Fruit fly (Drosophila melanogaster) whole organism, embryonic: ENCODE measurements around the gene CG18508.
A peak's percentile ranks its signal among the peaks of the same experiment; 100 is the strongest.

Source experiments
- Awh ChIP-seq: fragments of 200-800 bp; sonication (Bioruptor generic); IDR thresholded peaks from 2 replicates; pipeline ENCODE4, ENCODE4 v1.3.6; 2022; ENCODE audit warnings: missing biosample characterization, missing genetic modification characterization
- BtbVII ChIP-seq: fragments of 200-800 bp; sonication (Bioruptor generic); optimal IDR thresholded peaks from 3 replicates; lab custom pipeline; 2017; ENCODE audit warnings: missing biosample characterization, mild to moderate bottlenecking, missing genetic modification characterization
- CG10565 ChIP-seq: fragments of 200-800 bp; sonication (Bioruptor generic); optimal IDR thresholded peaks from 3 replicates; lab custom pipeline; 2016; ENCODE audit warnings: missing biosample characterization, mild to moderate bottlenecking, missing genetic modification characterization
- CG11695 ChIP-seq: fragments of 200-800 bp; sonication (Bioruptor generic); IDR thresholded peaks from 3 replicates; pipeline ENCODE4 v1.3.6; 2022; ENCODE audit warnings: missing biosample characterization, missing genetic modification characterization
- CG12299 ChIP-seq: fragments of 200-800 bp; sonication (Bioruptor generic); optimal IDR thresholded peaks from 2 replicates; lab custom pipeline; 2018; ENCODE audit warnings: missing biosample characterization, mild to moderate bottlenecking, missing genetic modification characterization
- CG12391 ChIP-seq: fragments of 200-800 bp; sonication (Bioruptor generic); optimal IDR thresholded peaks from 3 replicates; lab custom pipeline; 2018; ENCODE audit warnings: missing biosample characterization, mild to moderate bottlenecking, missing genetic modification characterization, moderate library complexity
- CG12744 ChIP-seq: fragments of 200-800 bp; sonication (Bioruptor generic); optimal IDR thresholded peaks from 2 replicates; lab custom pipeline; 2016; ENCODE audit warnings: missing biosample characterization, missing genetic modification characterization
- CG15514 ChIP-seq: fragments of 200-800 bp; sonication (Bioruptor generic); optimal IDR thresholded peaks from 3 replicates; lab custom pipeline; 2017; ENCODE audit warnings: missing biosample characterization, missing genetic modification characterization, mild to moderate bottlenecking, moderate library complexity, missing genetic modification reagents
- CG17912 ChIP-seq: fragments of 200-800 bp; sonication (Bioruptor generic); optimal IDR thresholded peaks from 2 replicates; lab custom pipeline; 2018; ENCODE audit warnings: missing biosample characterization, mild to moderate bottlenecking, missing genetic modification characterization
- CG1792 ChIP-seq: fragments of 200-800 bp; sonication (Bioruptor generic); optimal IDR thresholded peaks from 2 replicates; lab custom pipeline; 2016; ENCODE audit warnings: missing biosample characterization, missing genetic modification characterization
- CG2875 ChIP-seq: fragments of 200-800 bp; sonication (Bioruptor generic); optimal IDR thresholded peaks from 2 replicates; lab custom pipeline; 2017; ENCODE audit warnings: missing biosample characterization, mild to moderate bottlenecking, missing genetic modification characterization, missing genetic modification reagents
- CG30403 ChIP-seq: fragments of 200-800 bp; sonication (Bioruptor generic); optimal IDR thresholded peaks from 3 replicates; lab custom pipeline; 2016; ENCODE audit warnings: missing biosample characterization, missing genetic modification characterization
- CG31441 ChIP-seq: fragments of 200-800 bp; sonication (Bioruptor generic); IDR thresholded peaks from 2 replicates; pipeline ENCODE4 v1.3.6; 2022; ENCODE audit warnings: missing biosample characterization, missing genetic modification characterization
- CG3726 ChIP-seq: fragments of 200-800 bp; sonication (Bioruptor generic); IDR thresholded peaks from 3 replicates; pipeline ENCODE4, ENCODE4 v1.3.6; 2022; ENCODE audit warnings: missing biosample characterization, missing genetic modification characterization
- CG3838 ChIP-seq: fragments of 200-800 bp; sonication (Bioruptor generic); optimal IDR thresholded peaks from 3 replicates; lab custom pipeline; 2016; ENCODE audit warnings: missing biosample characterization, missing genetic modification characterization
- CG3995 ChIP-seq: fragments of 200-800 bp; sonication (Bioruptor generic); optimal IDR thresholded peaks from 3 replicates; lab custom pipeline; 2016; ENCODE audit warnings: missing biosample characterization, missing genetic modification characterization
- CG4404 ChIP-seq: fragments of 200-800 bp; sonication (Bioruptor generic); IDR thresholded peaks from 2 replicates; pipeline ENCODE4 v1.3.6; 2022; ENCODE audit warnings: missing biosample characterization, missing genetic modification characterization
- CG5245 ChIP-seq: fragments of 200-800 bp; sonication (Bioruptor generic); optimal IDR thresholded peaks from 3 replicates; lab custom pipeline; 2016; ENCODE audit warnings: missing biosample characterization, missing genetic modification characterization
- CG6254 ChIP-seq: fragments of 200-800 bp; sonication (Bioruptor generic); optimal IDR thresholded peaks from 3 replicates; lab custom pipeline; 2017; ENCODE audit warnings: mild to moderate bottlenecking, missing biosample characterization, missing genetic modification reagents, missing genetic modification characterization
- CG6689 ChIP-seq: fragments of 200-800 bp; sonication (Bioruptor generic); IDR thresholded peaks from 2 replicates; pipeline ENCODE4 v1.3.6; 2022; ENCODE audit warnings: missing biosample characterization, missing genetic modification characterization
- CG7271 ChIP-seq: fragments of 200-800 bp; sonication (Bioruptor generic); optimal IDR thresholded peaks from 2 replicates; lab custom pipeline; 2018; ENCODE audit warnings: missing biosample characterization, mild to moderate bottlenecking, missing genetic modification characterization, moderate library complexity
- CG7372 ChIP-seq: fragments of 200-800 bp; sonication (Bioruptor generic); IDR thresholded peaks from 2 replicates; pipeline ENCODE4 v1.3.6; 2022; ENCODE audit warnings: missing biosample characterization, missing genetic modification characterization
- CG8281 ChIP-seq: fragments of 200-800 bp; sonication (Bioruptor generic); optimal IDR thresholded peaks from 2 replicates; lab custom pipeline; 2018; ENCODE audit warnings: missing biosample characterization, mild to moderate bottlenecking, missing genetic modification characterization, moderate library complexity
- CG8290 ChIP-seq, 3 experiments: fragments of 200-800 bp; sonication (Bioruptor generic); optimal IDR thresholded peaks; 2 replicates each; lab custom pipeline; 2016 to 2019; ENCODE audit warnings: missing biosample characterization in 3 of 3, missing genetic modification characterization in 3 of 3, mild to moderate bottlenecking in 2 of 3, moderate library complexity in 1 of 3
- CHES-1-like ChIP-seq: fragments of 200-800 bp; sonication (Bioruptor generic); optimal IDR thresholded peaks from 2 replicates; lab custom pipeline; 2016; ENCODE audit warnings: missing biosample characterization, missing genetic modification characterization
- Jarid2 ChIP-seq: fragments of 200-800 bp; sonication (Bioruptor generic); optimal IDR thresholded peaks from 3 replicates; lab custom pipeline; 2017; ENCODE audit warnings: mild to moderate bottlenecking, missing biosample characterization, missing genetic modification reagents, missing genetic modification characterization
- Max ChIP-seq: fragments of 200-800 bp; sonication (Bioruptor generic); optimal IDR thresholded peaks from 2 replicates; lab custom pipeline; 2016; ENCODE audit warnings: missing biosample characterization, mild to moderate bottlenecking, missing genetic modification characterization
- Side ChIP-seq: fragments of 200-800 bp; sonication (Bioruptor generic); optimal IDR thresholded peaks from 2 replicates; lab custom pipeline; 2016; ENCODE audit warnings: missing biosample characterization, missing genetic modification characterization
- YL-1 ChIP-seq: fragments of 200-800 bp; sonication (Bioruptor generic); optimal IDR thresholded peaks from 3 replicates; lab custom pipeline; 2017; ENCODE audit warnings: missing biosample characterization, mild to moderate bottlenecking, missing genetic modification characterization
- bab2 ChIP-seq: fragments of 200-800 bp; sonication (Bioruptor generic); optimal IDR thresholded peaks from 2 replicates; lab custom pipeline; 2016; ENCODE audit warnings: missing biosample characterization, missing genetic modification characterization
- eve ChIP-seq, 2 experiments: fragments of >200 bp; optimal IDR thresholded peaks; 2 replicates each; lab custom pipeline; 2017; ENCODE audit warnings: missing biosample characterization in 2 of 2, missing genetic modification characterization in 2 of 2
- grau ChIP-seq: fragments of 200-800 bp; optimal IDR thresholded peaks from 3 replicates; lab custom pipeline; 2019; ENCODE audit warnings: missing biosample characterization, mild to moderate bottlenecking, missing genetic modification characterization, moderate library complexity
- hkb ChIP-seq, 2 experiments: fragments of 200-800 bp in 1 of 2; fragments of >200 bp in 1 of 2; sonication (Bioruptor generic) in 1 of 2; IDR thresholded peaks in 1 of 2; optimal IDR thresholded peaks in 1 of 2; 2 replicates each; pipeline versions ENCODE4 v1.3.6 to Lab custom; 2017 to 2022; ENCODE audit warnings: missing biosample characterization in 1 of 2, missing genetic modification characterization in 1 of 2
- inv ChIP-seq: fragments of 200-800 bp; sonication (Bioruptor generic); IDR thresholded peaks from 2 replicates; pipeline ENCODE4 v1.3.6; 2022; ENCODE audit warnings: missing biosample characterization, missing genetic modification characterization; ENCODE audit not compliant: partially characterized antibody
- jing ChIP-seq: fragments of 200-800 bp; sonication (Bioruptor generic); optimal IDR thresholded peaks from 2 replicates; lab custom pipeline; 2018; ENCODE audit warnings: missing biosample characterization, mild to moderate bottlenecking, missing genetic modification characterization
- kay ChIP-seq: fragments of 200-800 bp; sonication (Bioruptor generic); optimal IDR thresholded peaks from 2 replicates; lab custom pipeline; 2016; ENCODE audit warnings: missing biosample characterization, missing genetic modification characterization
- klu ChIP-seq: fragments of 200-800 bp; sonication (Bioruptor generic); IDR thresholded peaks from 2 replicates; pipeline ENCODE4 v1.3.6; 2022; ENCODE audit warnings: missing biosample characterization, missing genetic modification characterization
- kni ChIP-seq: fragments of 200-800 bp; sonication (Bioruptor generic); optimal IDR thresholded peaks from 3 replicates; lab custom pipeline; 2017; ENCODE audit warnings: mild to moderate bottlenecking, missing biosample characterization, missing genetic modification reagents, missing genetic modification characterization
- pzg ChIP-seq: fragments of 200-800 bp; sonication (Bioruptor generic); optimal IDR thresholded peaks from 3 replicates; lab custom pipeline; 2018; ENCODE audit warnings: missing biosample characterization, mild to moderate bottlenecking, missing genetic modification characterization, moderate library complexity
- scrt ChIP-seq: fragments of 200-800 bp; sonication (Bioruptor generic); optimal IDR thresholded peaks from 2 replicates; lab custom pipeline; 2018; ENCODE audit warnings: missing biosample characterization, mild to moderate bottlenecking, missing genetic modification characterization, moderate library complexity
- sd ChIP-seq: fragments of 200-800 bp; sonication (Bioruptor generic); optimal IDR thresholded peaks from 3 replicates; lab custom pipeline; 2018; ENCODE audit warnings: missing biosample characterization, mild to moderate bottlenecking, missing genetic modification characterization, moderate library complexity
- sim ChIP-seq: fragments of 200-800 bp; sonication (Bioruptor generic); IDR thresholded peaks from 2 replicates; pipeline ENCODE4 v1.3.6; 2022; ENCODE audit warnings: missing biosample characterization, missing genetic modification characterization
- ssp ChIP-seq: fragments of 200-800 bp; sonication (Bioruptor generic); IDR thresholded peaks from 2 replicates; pipeline ENCODE4 v1.3.6; 2022; ENCODE audit warnings: missing biosample characterization, missing genetic modification characterization
- tin ChIP-seq: fragments of 200-800 bp; sonication (Bioruptor generic); optimal IDR thresholded peaks from 3 replicates; lab custom pipeline; 2016; ENCODE audit warnings: missing biosample characterization, missing genetic modification characterization
- usp ChIP-seq: fragments of >200 bp; optimal IDR thresholded peaks from 2 replicates; lab custom pipeline; 2017; ENCODE audit warnings: missing biosample characterization, missing genetic modification characterization
- wor ChIP-seq: fragments of 200-800 bp; sonication (Bioruptor generic); IDR thresholded peaks from 2 replicates; pipeline ENCODE4 v1.3.6; 2022; ENCODE audit warnings: missing biosample characterization, missing genetic modification characterization
- zen2 ChIP-seq: fragments of 200-800 bp; sonication (Bioruptor generic); IDR thresholded peaks from 3 replicates; pipeline ENCODE4 v1.3.6; 2022; ENCODE audit warnings: missing biosample characterization, missing genetic modification characterization; ENCODE audit not compliant: partially characterized antibody
- zfh2 ChIP-seq: fragments of 200-800 bp; sonication (Bioruptor generic); optimal IDR thresholded peaks from 2 replicates; lab custom pipeline; 2016; ENCODE audit warnings: missing biosample characterization, missing genetic modification characterization

The CG18508 gene

dm6 chrX:3162405-3163256, 10.3 kb downstream of the CG18508 start (continued):
- TF ChIP-seq Jarid2 (GFP tag; lab: Kevin White, UChicago) (peak; percentile 67), CHES-1-like (peak; percentile 91), zfh2 (GFP tag; lab: Kevin White, UChicago) (peak; percentile 79), klu (GFP tag; lab: Robert Waterston, UW) (peak; percentile 78), jing (peak; percentile 91), Awh (peak; percentile 93), pzg (GFP tag; lab: Kevin White, UChicago) (no peak), CG30403 (peak; percentile 94), Max (GFP tag; lab: Kevin White, UChicago) (peak; percentile 88), CG2875 (peak; percentile 92), kay (GFP tag; lab: Kevin White, UChicago) (peak; percentile 88), YL-1 (GFP tag; lab: Kevin White, UChicago) (peak; percentile 72), Side (peak; percentile 95), CG7271 (peak; percentile 86), CG8290 (GFP tag; optimal IDR thresholded peaks at IDR 0.05; lab: Kevin White, UChicago) (peak; percentile 91), CG8290 (tag; optimal IDR thresholded peaks at IDR 0.05; lab: Kevin White, UChicago) (peak; percentile 31 to 95), zen2 (GFP tag; lab: Robert Waterston, UW) (0 out of 3 replicates have a peak, but pooled peaks have one; percentile 13), CG5245 (peak; percentile 89), inv (GFP tag; lab: Robert Waterston, UW) (no peak), hkb (optimal IDR thresholded peaks at IDR 0.05; lab: Kevin White, UChicago) (no peak), hkb (GFP tag; IDR thresholded peaks at IDR 0.05; lab: Robert Waterston, UW) (peak; percentile 95), CG31441 (GFP tag; lab: Robert Waterston, UW) (peak; percentile 93), usp (no peak), CG15514 (GFP tag; lab: Kevin White, UChicago) (peak; percentile 71), CG1792 (peak; percentile 87), kni (peak; percentile 96), CG6689 (GFP tag; lab: Robert Waterston, UW) (peak; percentile 95), CG3726 (GFP tag; lab: Robert Waterston, UW) (peak; percentile 91), wor (peak; percentile 88), CG10565 (GFP tag; lab: Kevin White, UChicago) (peak; percentile 81), grau (tag; lab: Kevin White, UChicago) (peak; percentile 92), CG12299 (tag; lab: Kevin White, UChicago) (peak; percentile 83), CG3838 (GFP tag; lab: Kevin White, UChicago) (peak; percentile 80), CG4404 (GFP tag; lab: Robert Waterston, UW) (peak; percentile 91), CG8281 (tag; lab: Kevin White, UChicago) (peak; percentile 79), sd (tag; lab: Kevin White, UChicago) (peak; percentile 67), eve (GFP tag; optimal IDR thresholded peaks at IDR 0.05; lab: Kevin White, UChicago) (peak in 1 of 2 experiments; percentile 72), CG11695 (peak; percentile 94), bab2 (GFP tag; lab: Kevin White, UChicago) (peak; percentile 91), CG12391 (tag; lab: Kevin White, UChicago) (peak; percentile 96), CG12744 (GFP tag; lab: Kevin White, UChicago) (peak; percentile 73), tin (GFP tag; lab: Kevin White, UChicago) (peak; percentile 93), sim (GFP tag; lab: Robert Waterston, UW) (peak; percentile 85), CG3995 (GFP tag; lab: Kevin White, UChicago) (peak; percentile 46), CG17912 (no peak), scrt (GFP tag; lab: Kevin White, UChicago) (peak; percentile 83), ssp (GFP tag; lab: Robert Waterston, UW) (peak; percentile 82), BtbVII (GFP tag; lab: Kevin White, UChicago) (peak; percentile 83), CG7372 (GFP tag; lab: Robert Waterston, UW) (peak; percentile 80), CG6254 (GFP tag; lab: Kevin White, UChicago) (peak; percentile 90)
